Worm (Caenorhabditis elegans) whole organism, L4 larva: ENCODE results near the gene ced-13.

Experiments
- F10B5.3 ChIP-seq: sonication (generic microtip); optimal IDR thresholded peaks from 2 replicates; lab custom pipeline; 2016; ENCODE audit warnings: mild to moderate bottlenecking, missing genetic modification characterization, missing compliant biosample characterization
- F26F4.8 ChIP-seq: fragments of 200-800 bp; sonication (Bioruptor generic); conservative IDR thresholded peaks from 2 replicates; pipeline ENCODE4 v1.3.6; 2022; ENCODE audit warnings: missing genetic modification characterization, missing compliant biosample characterization
- F49E8.2 ChIP-seq: sonication (generic microtip); optimal IDR thresholded peaks from 2 replicates; lab custom pipeline; 2016; ENCODE audit warnings: missing compliant biosample characterization, mild to moderate bottlenecking, missing genetic modification characterization, borderline replicate concordance
- R02D3.7 ChIP-seq: fragments of 150-350 bp; sonication (generic microtip); optimal IDR thresholded peaks from 3 replicates; lab custom pipeline; 2014; ENCODE audit warnings: missing biosample characterization, missing genetic modification characterization
- T26A8.4 ChIP-seq: fragments of 200-800 bp; sonication (Bioruptor generic); IDR thresholded peaks from 2 replicates; pipeline ENCODE4 v1.3.6; 2022; ENCODE audit warnings: missing genetic modification characterization, missing compliant biosample characterization
- Y105C5A.15 ChIP-seq: fragments of 200-800 bp; sonication (Bioruptor generic); IDR thresholded peaks from 2 replicates; pipeline ENCODE4 v1.3.6; 2022; ENCODE audit warnings: missing genetic modification characterization, missing compliant biosample characterization
- Y48G9A.11 ChIP-seq: fragments of 200-800 bp; sonication (Bioruptor generic); IDR thresholded peaks from 2 replicates; pipeline ENCODE4 v1.3.6; 2022; ENCODE audit warnings: missing genetic modification reagents, missing genetic modification characterization, missing compliant biosample characterization
- Y75B8A.6 ChIP-seq: fragments of 200-800 bp; sonication (Bioruptor generic); IDR thresholded peaks from 2 replicates; pipeline ENCODE4 v1.3.6; 2022; ENCODE audit warnings: missing genetic modification reagents, missing genetic modification characterization, missing compliant biosample characterization
- aly-2 ChIP-seq: sonication (generic microtip); optimal IDR thresholded peaks from 2 replicates; lab custom pipeline; 2018; ENCODE audit warnings: missing biosample characterization, missing genetic modification characterization
- ceh-20 ChIP-seq: fragments of 200-800 bp; sonication (Bioruptor generic); IDR thresholded peaks from 2 replicates; pipeline ENCODE4 v1.3.6; 2022; ENCODE audit warnings: missing genetic modification reagents, missing genetic modification characterization, missing compliant biosample characterization
- ceh-44 ChIP-seq: fragments of 200-800 bp; sonication (Bioruptor generic); IDR thresholded peaks from 2 replicates; pipeline ENCODE4 v1.3.6; 2022; ENCODE audit warnings: missing genetic modification reagents, missing genetic modification characterization, missing compliant biosample characterization
- ceh-62 ChIP-seq: sonication (generic microtip); optimal IDR thresholded peaks from 2 replicates; lab custom pipeline; 2017; ENCODE audit warnings: missing biosample characterization, missing genetic modification characterization
- cey-2 ChIP-seq: sonication (generic microtip); optimal IDR thresholded peaks from 3 replicates; lab custom pipeline; 2017; ENCODE audit warnings: missing genetic modification characterization, mild to moderate bottlenecking, missing compliant biosample characterization, antibody characterized with exemption, borderline replicate concordance; ENCODE audit not compliant: insufficient read depth
- daf-12 ChIP-seq: fragments of 150-350 bp; optimal IDR thresholded peaks from 2 replicates; lab custom pipeline; 2014; ENCODE audit warnings: missing biosample characterization, missing genetic modification reagents, missing genetic modification characterization
- daf-16 ChIP-seq, 3 experiments: sonication (generic microtip); optimal IDR thresholded peaks; 2 replicates each; lab custom pipeline; 2016 to 2017; ENCODE audit warnings: missing genetic modification characterization in 3 of 3, missing genetic modification reagents in 3 of 3, mild to moderate bottlenecking in 2 of 3, missing compliant biosample characterization in 2 of 3, missing biosample characterization in 1 of 3, moderate library complexity in 1 of 3
- daf-8 ChIP-seq: fragments of 200-800 bp; sonication (Bioruptor generic); IDR thresholded peaks from 2 replicates; pipeline ENCODE4 v1.3.6; 2022; ENCODE audit warnings: missing genetic modification characterization, missing compliant biosample characterization
- dve-1 ChIP-seq: sonication (generic microtip); optimal IDR thresholded peaks from 2 replicates; lab custom pipeline; 2017; ENCODE audit warnings: antibody characterized with exemption, mild to moderate bottlenecking, missing genetic modification characterization, missing compliant biosample characterization; ENCODE audit not compliant: insufficient read depth
- hif-1 ChIP-seq, 2 experiments: sonication (generic microtip); optimal IDR thresholded peaks; 2 replicates each; lab custom pipeline; 2016 to 2017; ENCODE audit warnings: missing compliant biosample characterization in 2 of 2, missing genetic modification characterization in 2 of 2, missing genetic modification reagents in 2 of 2, missing genotype in 2 of 2, mild to moderate bottlenecking in 1 of 2
- lim-7 ChIP-seq: fragments of 200-800 bp; sonication (Bioruptor generic); IDR thresholded peaks from 2 replicates; pipeline ENCODE4 v1.3.6; 2022; ENCODE audit warnings: missing genetic modification characterization, missing compliant biosample characterization
- lin-1 ChIP-seq: fragments of 200-800 bp; sonication (Bioruptor generic); IDR thresholded peaks from 2 replicates; pipeline ENCODE4 v1.3.6; 2022; ENCODE audit warnings: missing genetic modification reagents, missing genetic modification characterization, missing compliant biosample characterization
- lin-13 ChIP-seq: fragments of 150-350 bp; optimal IDR thresholded peaks from 2 replicates; lab custom pipeline; 2014; ENCODE audit warnings: missing biosample characterization, missing genetic modification reagents, missing genetic modification characterization
- lin-15B ChIP-seq: fragments of 150-350 bp; sonication (generic microtip); optimal IDR thresholded peaks from 3 replicates; lab custom pipeline; 2014; ENCODE audit warnings: missing biosample characterization, missing genetic modification characterization
- lin-29 ChIP-seq: fragments of 200-800 bp; sonication (Bioruptor generic); IDR thresholded peaks from 2 replicates; pipeline ENCODE4 v1.3.6; 2022; ENCODE audit warnings: missing genetic modification reagents, missing genetic modification characterization, missing compliant biosample characterization
- lin-38 ChIP-seq: fragments of 200-800 bp; sonication (Bioruptor generic); IDR thresholded peaks from 2 replicates; pipeline ENCODE4 v1.3.6; 2022; ENCODE audit warnings: missing genetic modification reagents, missing genetic modification characterization, missing compliant biosample characterization
- mep-1 ChIP-seq: fragments of 150-350 bp; sonication (generic microtip); optimal IDR thresholded peaks from 3 replicates; lab custom pipeline; 2014; ENCODE audit warnings: missing biosample characterization, missing genetic modification characterization
- mxl-2 ChIP-seq: fragments of 200-800 bp; sonication (Bioruptor generic); conservative IDR thresholded peaks from 2 replicates; pipeline ENCODE4 v1.3.6; 2022; ENCODE audit warnings: missing genetic modification reagents, missing genetic modification characterization, missing compliant biosample characterization
- mxl-3 ChIP-seq: fragments of 200-800 bp; sonication (Bioruptor generic); optimal IDR thresholded peaks from 2 replicates; lab custom pipeline; 2018; ENCODE audit warnings: mild to moderate bottlenecking, missing genetic modification characterization, missing compliant biosample characterization
- nhr-10 ChIP-seq: fragments of 150-350 bp; optimal IDR thresholded peaks from 2 replicates; lab custom pipeline; 2014; ENCODE audit warnings: missing biosample characterization, missing genetic modification characterization
- nhr-102 ChIP-seq: sonication (generic microtip); optimal IDR thresholded peaks from 2 replicates; lab custom pipeline; 2016; ENCODE audit warnings: mild to moderate bottlenecking, missing genetic modification characterization, moderate library complexity, missing compliant biosample characterization
- nhr-11 ChIP-seq: fragments of 150-350 bp; optimal IDR thresholded peaks from 2 replicates; lab custom pipeline; 2014; ENCODE audit warnings: missing biosample characterization, missing genetic modification characterization
- nhr-111 ChIP-seq: fragments of 200-800 bp; sonication (Bioruptor generic); optimal IDR thresholded peaks from 2 replicates; lab custom pipeline; 2018; ENCODE audit warnings: mild to moderate bottlenecking, missing genetic modification characterization, missing compliant biosample characterization
- nhr-25 ChIP-seq: sonication (generic microtip); optimal IDR thresholded peaks from 2 replicates; lab custom pipeline; 2017; ENCODE audit warnings: missing genetic modification characterization, mild to moderate bottlenecking, missing compliant biosample characterization, antibody characterized with exemption, moderate library complexity, borderline replicate concordance; ENCODE audit not compliant: insufficient read depth
- nhr-77 ChIP-seq: fragments of 150-350 bp; optimal IDR thresholded peaks from 2 replicates; lab custom pipeline; 2014; ENCODE audit warnings: missing biosample characterization, missing genetic modification characterization
- php-3 ChIP-seq: fragments of 200-800 bp; sonication (Bioruptor generic); IDR thresholded peaks from 2 replicates; pipeline ENCODE4 v1.3.6; 2022; ENCODE audit warnings: missing genetic modification reagents, missing genetic modification characterization, missing compliant biosample characterization
- pqm-1 ChIP-seq: sonication (generic microtip); optimal IDR thresholded peaks from 2 replicates; lab custom pipeline; 2017; ENCODE audit warnings: missing biosample characterization, missing genetic modification characterization
- sdz-12 ChIP-seq: fragments of 200-800 bp; sonication (Bioruptor generic); optimal IDR thresholded peaks from 2 replicates; lab custom pipeline; 2018; ENCODE audit warnings: mild to moderate bottlenecking, missing genetic modification characterization, missing compliant biosample characterization
- snpc-1.2 ChIP-seq: fragments of 200-800 bp; sonication (Bioruptor generic); IDR thresholded peaks from 2 replicates; pipeline ENCODE4 v1.3.6; 2022; ENCODE audit warnings: missing genetic modification reagents, missing genetic modification characterization, missing compliant biosample characterization
- unc-39 ChIP-seq: sonication (generic microtip); optimal IDR thresholded peaks from 2 replicates; lab custom pipeline; 2017; ENCODE audit warnings: missing biosample characterization, missing genetic modification characterization
- vab-7 ChIP-seq: fragments of 200-800 bp; sonication (Bioruptor generic); IDR thresholded peaks from 2 replicates; pipeline ENCODE4 v1.3.6; 2022; ENCODE audit warnings: missing genetic modification reagents, missing genetic modification characterization, missing compliant biosample characterization
- zfp-2 ChIP-seq: sonication (generic microtip); optimal IDR thresholded peaks from 2 replicates; lab custom pipeline; 2016; ENCODE audit warnings: mild to moderate bottlenecking, missing genetic modification characterization, missing compliant biosample characterization
- ztf-7 ChIP-seq: fragments of 150-350 bp; optimal IDR thresholded peaks from 2 replicates; lab custom pipeline; 2014; ENCODE audit warnings: missing biosample characterization, missing genetic modification characterization

The ced-13 gene

ce11 chrX:8299554-8299953 lies at the start of gene ced-13:
TSS of gene ced-13 (minus strand) at chrX:8299654.
- no peak for TF ChIP-seq daf-16 (GFP tag; optimal IDR thresholded peaks at IDR 0.05; lab: Kevin White, UChicago)
- TF ChIP-seq daf-16 (tag; optimal IDR thresholded peaks at IDR 0.05; lab: Kevin White, UChicago) = no peak
- no peak for TF ChIP-seq Y48G9A.11
- no peak for TF ChIP-seq hif-1 (tag; optimal IDR thresholded peaks at IDR 0.05; lab: Kevin White, UChicago)
- no peak for TF ChIP-seq aly-2 (tag; lab: Kevin White, UChicago)
- no peak for TF ChIP-seq mxl-3 (GFP tag; lab: Kevin White, UChicago)
- no peak for TF ChIP-seq zfp-2
- no peak for TF ChIP-seq daf-8 (GFP tag; lab: Robert Waterston, UW)
- no peak for TF ChIP-seq sdz-12 (GFP tag; lab: Kevin White, UChicago)
- no peak for TF ChIP-seq unc-39 (tag; lab: Kevin White, UChicago)
- TF ChIP-seq F10B5.3 (tag; lab: Kevin White, UChicago) = no peak
- no peak for TF ChIP-seq mep-1 (tag; lab: Kevin White, UChicago)
- TF ChIP-seq nhr-25 (tag; lab: Kevin White, UChicago) = no peak
- TF ChIP-seq lin-29 (GFP tag; lab: Robert Waterston, UW) = no peak
- TF ChIP-seq nhr-77 = no peak
- no peak for TF ChIP-seq cey-2 (tag; lab: Kevin White, UChicago)
- TF ChIP-seq ztf-7 (tag; lab: Kevin White, UChicago) = no peak

ce11 chrX:8346248-8346647 lies 46.8 kb upstream of the ced-13 start, which contains the start of gene drd-5:
TSS of gene drd-5 (minus strand) at chrX:8346348.
- TF ChIP-seq nhr-102 (tag; lab: Kevin White, UChicago) = no peak
- peak; percentile 33 for TF ChIP-seq pqm-1 (tag; lab: Kevin White, UChicago)
- peak; percentile 32 for TF ChIP-seq dve-1 (tag; lab: Kevin White, UChicago)
- TF ChIP-seq ceh-62 (tag; lab: Kevin White, UChicago) = no peak
- TF ChIP-seq lin-15B (tag; lab: Kevin White, UChicago) = no peak
- TF ChIP-seq, all 104 proteins: peak for 2

- TF ChIP-seq cey-2 (tag; lab: Kevin White, UChicago) (no peak), lin-38 (GFP tag; lab: Robert Waterston, UW) (no peak), ceh-44 (GFP tag; lab: Robert Waterston, UW) (no peak), Y105C5A.15 (no peak), Y75B8A.6 (GFP tag; lab: Robert Waterston, UW) (no peak), ceh-20 (no peak), F49E8.2 (tag; lab: Kevin White, UChicago) (no peak), nhr-77 (no peak), F26F4.8 (GFP tag; lab: Robert Waterston, UW) (no peak), daf-12 (tag; lab: Kevin White, UChicago) (no peak), lin-1 (no peak), snpc-1.2 (GFP tag; lab: Robert Waterston, UW) (no peak), nhr-11 (tag; lab: Kevin White, UChicago) (no peak), nhr-10 (tag; lab: Kevin White, UChicago) (no peak), ceh-62 (tag; lab: Kevin White, UChicago) (no peak), lim-7 (GFP tag; lab: Robert Waterston, UW) (no peak), T26A8.4 (GFP tag; lab: Robert Waterston, UW) (no peak)
Observed at ce11 chrX:8341675-8342074, 42.2 kb upstream of the ced-13 start, which contains the start of gene F55E10.1. TSS of gene F55E10.1 (plus strand) at chrX:8341975.

ce11 chrX:8340393-8340792 lies 40.9 kb upstream of the ced-13 start, which contains the start of gene F55E10.2:
TSS of gene F55E10.2 (plus strand) at chrX:8340693.
- TF ChIP-seq R02D3.7 (tag; lab: Kevin White, UChicago) (no peak), nhr-111 (GFP tag; lab: Kevin White, UChicago) (no peak), php-3 (GFP tag; lab: Robert Waterston, UW) (no peak), vab-7 (no peak), mxl-2 (GFP tag; lab: Robert Waterston, UW) (no peak), daf-12 (tag; lab: Kevin White, UChicago) (no peak), lin-13 (no peak)
